Comparison of ENCODE assay signal across 1 fruit fly cellular context in genomic region chr3R:21101453-21102214, dm6.
TF ChIP-seq lines count a peak whose summit lies in the region.

TSS of gene CG7044 (minus strand) at chr3R:21101718.
TSS of gene Tbc1d22 (plus strand) at chr3R:21102199.

TF ChIP-seq in whole organism, embryonic, 481 proteins besides CTCF, POLR2A, EP300 and RAD21 (continued from another document and continues in another):
- TF ChIP-seq prd (optimal IDR thresholded peaks at IDR 0.05; lab: Kevin White, UChicago) (no peak), prd (GFP tag; IDR thresholded peaks at IDR 0.05; lab: Robert Waterston, UW) (peak; percentile 57; the same call in 2 of the 3 replicates), CG12744 (GFP tag; optimal IDR thresholded peaks at IDR 0.05; lab: Kevin White, UChicago) (peak; percentile 29), CG4424 (GFP tag; optimal IDR thresholded peaks at IDR 0.05; lab: Kevin White, UChicago) (peak; percentile 59), CoRest (tag; optimal IDR thresholded peaks at IDR 0.05; lab: Kevin White, UChicago) (peak; percentile 82), grn (GFP tag; optimal IDR thresholded peaks at IDR 0.05; lab: Kevin White, UChicago) (no peak), CG8359 (GFP tag; optimal IDR thresholded peaks at IDR 0.05; lab: Kevin White, UChicago; ENCODE audit: borderline replicate concordance) (no peak), unpg (GFP tag; optimal IDR thresholded peaks at IDR 0.05; lab: Kevin White, UChicago) (no peak), Dp (GFP tag; optimal IDR thresholded peaks at IDR 0.05; lab: Kevin White, UChicago) (peak; percentile 16), scrt (GFP tag; optimal IDR thresholded peaks at IDR 0.05; lab: Kevin White, UChicago) (no peak), Lpt (GFP tag; optimal IDR thresholded peaks at IDR 0.05; lab: Kevin White, UChicago) (no peak), Meics (GFP tag; optimal IDR thresholded peaks at IDR 0.05; lab: Kevin White, UChicago) (peak; percentile 45), bcd (GFP tag; optimal IDR thresholded peaks at IDR 0.05; lab: Kevin White, UChicago) (peak; percentile 51), Hsf (GFP tag; optimal IDR thresholded peaks at IDR 0.05; lab: Kevin White, UChicago) (peak; percentile 51), chm (GFP tag; IDR thresholded peaks at IDR 0.05; lab: Robert Waterston, UW) (no peak), CG8089 (GFP tag; optimal IDR thresholded peaks at IDR 0.05; lab: Kevin White, UChicago) (peak; percentile 18), CG18262 (tag; optimal IDR thresholded peaks at IDR 0.05; lab: Kevin White, UChicago) (peak; percentile 51), Opbp (GFP tag; IDR thresholded peaks at IDR 0.05; lab: Robert Waterston, UW; ENCODE audit: partially characterized antibody) (peak; percentile 9; the same call in 1 of the 3 replicates), gfzf (GFP tag; optimal IDR thresholded peaks at IDR 0.05; lab: Kevin White, UChicago) (peak; percentile 75), hkb (optimal IDR thresholded peaks at IDR 0.05; lab: Kevin White, UChicago) (no peak), hkb (GFP tag; IDR thresholded peaks at IDR 0.05; lab: Robert Waterston, UW) (no peak), bab2 (GFP tag; optimal IDR thresholded peaks at IDR 0.05; lab: Kevin White, UChicago) (peak; percentile 26), CG17328 (GFP tag; IDR thresholded peaks at IDR 0.05; lab: Robert Waterston, UW) (no peak), Nf-YC (tag; optimal IDR thresholded peaks at IDR 0.05; lab: Kevin White, UChicago) (peak; percentile 54), hbn (GFP tag; IDR thresholded peaks at IDR 0.05; lab: Robert Waterston, UW; ENCODE audit: partially characterized antibody) (0 out of 2 replicates have a peak, but pooled peaks have one; percentile 13), otp (GFP tag; IDR thresholded peaks at IDR 0.05; lab: Robert Waterston, UW) (no peak), CG7786 (GFP tag; optimal IDR thresholded peaks at IDR 0.05; lab: Kevin White, UChicago) (no peak), Oli (tag; optimal IDR thresholded peaks at IDR 0.05; lab: Kevin White, UChicago) (peak; percentile 51), CG3163 (GFP tag; optimal IDR thresholded peaks at IDR 0.05; lab: Kevin White, UChicago) (no peak), caup (GFP tag; optimal IDR thresholded peaks at IDR 0.05; lab: Kevin White, UChicago; ENCODE audit: severe bottlenecking) (no peak), CG8924 (tag; optimal IDR thresholded peaks at IDR 0.05; lab: Kevin White, UChicago) (peak; percentile 53), CG6683 (GFP tag; optimal IDR thresholded peaks at IDR 0.05; lab: Kevin White, UChicago) (no peak), kay (GFP tag; optimal IDR thresholded peaks at IDR 0.05; lab: Kevin White, UChicago) (no peak), Ets65A (GFP tag; lab: Kevin White, UChicago) (peak; percentile 60), fd64A (GFP tag; optimal IDR thresholded peaks at IDR 0.05; lab: Kevin White, UChicago) (no peak), sisA (GFP tag; IDR thresholded peaks at IDR 0.05; lab: Robert Waterston, UW) (peak; percentile 54; the same call in 1 of the 2 replicates), CG13624 (GFP tag; optimal IDR thresholded peaks at IDR 0.05; lab: Kevin White, UChicago) (peak; percentile 28), cg (GFP tag; optimal IDR thresholded peaks at IDR 0.05; lab: Kevin White, UChicago) (no peak), HHEX (GFP tag; optimal IDR thresholded peaks at IDR 0.05; lab: Kevin White, UChicago) (no peak), CG6254 (GFP tag; optimal IDR thresholded peaks at IDR 0.05; lab: Kevin White, UChicago) (no peak), CG15269 (tag; optimal IDR thresholded peaks at IDR 0.05; lab: Kevin White, UChicago) (no peak), gce (GFP tag; IDR thresholded peaks at IDR 0.05; lab: Robert Waterston, UW) (no peak), NK7.1 (GFP tag; optimal IDR thresholded peaks at IDR 0.05; lab: Kevin White, UChicago) (peak; percentile 3), Hmx (GFP tag; optimal IDR thresholded peaks at IDR 0.05; lab: Kevin White, UChicago) (no peak), CG9215 (GFP tag; IDR thresholded peaks at IDR 0.05; lab: Robert Waterston, UW) (peak; percentile 50; the same call in 1 of the 2 replicates), D19B (GFP tag; optimal IDR thresholded peaks at IDR 0.05; lab: Kevin White, UChicago) (peak; percentile 98), NfI (GFP tag; optimal IDR thresholded peaks at IDR 0.05; lab: Kevin White, UChicago) (peak; percentile 32), wdn (GFP tag; IDR thresholded peaks at IDR 0.05; lab: Robert Waterston, UW) (no peak), grau (tag; optimal IDR thresholded peaks at IDR 0.05; lab: Kevin White, UChicago) (peak; percentile 59), Rfx (GFP tag; IDR thresholded peaks at IDR 0.05; lab: Robert Waterston, UW) (peak; percentile 44; the same call in 1 of the 2 replicates), pnt (GFP tag; optimal IDR thresholded peaks at IDR 0.05; lab: Kevin White, UChicago) (peak; percentile 43), CG30431 (GFP tag; optimal IDR thresholded peaks at IDR 0.05; lab: Kevin White, UChicago) (no peak), CG18476 (GFP tag; optimal IDR thresholded peaks at IDR 0.05; lab: Kevin White, UChicago) (peak; percentile 19), CG2712 (tag; optimal IDR thresholded peaks at IDR 0.05; lab: Kevin White, UChicago) (peak; percentile 72), HmgD (GFP tag; optimal IDR thresholded peaks at IDR 0.05; lab: Kevin White, UChicago) (no peak), CG2116 (GFP tag; optimal IDR thresholded peaks at IDR 0.05; lab: Kevin White, UChicago) (peak; percentile 29), dan (GFP tag; IDR thresholded peaks at IDR 0.05; lab: Robert Waterston, UW) (no peak), dpn (GFP tag; optimal IDR thresholded peaks at IDR 0.05; lab: Kevin White, UChicago) (peak; percentile 38 to 70), CG11723 (GFP tag; optimal IDR thresholded peaks at IDR 0.05; lab: Kevin White, UChicago) (no peak), stwl (tag; optimal IDR thresholded peaks at IDR 0.05; lab: Kevin White, UChicago) (peak; percentile 37), Atf6 (GFP tag; IDR thresholded peaks at IDR 0.05; lab: Robert Waterston, UW) (no peak), CG11560 (tag; IDR thresholded peaks at IDR 0.05; lab: Robert Waterston, UW) (no peak), CG42726 (GFP tag; IDR thresholded peaks at IDR 0.05; lab: Robert Waterston, UW; ENCODE audit: partially characterized antibody) (no peak), btn (GFP tag; optimal IDR thresholded peaks at IDR 0.05; lab: Kevin White, UChicago) (no peak), twi (tag; optimal IDR thresholded peaks at IDR 0.05; lab: Kevin White, UChicago) (peak; percentile 22), toy (GFP tag; IDR thresholded peaks at IDR 0.05; lab: Robert Waterston, UW) (no peak), chn (GFP tag; optimal IDR thresholded peaks at IDR 0.05; lab: Kevin White, UChicago) (peak; percentile 55), CG3407 (GFP tag; optimal IDR thresholded peaks at IDR 0.05; lab: Kevin White, UChicago) (no peak), CG31441 (GFP tag; IDR thresholded peaks at IDR 0.05; lab: Robert Waterston, UW) (peak; percentile 78), CG10654 (GFP tag; optimal IDR thresholded peaks at IDR 0.05; lab: Kevin White, UChicago) (peak; percentile 0), Ravus (GFP tag; IDR thresholded peaks at IDR 0.05; lab: Robert Waterston, UW) (no peak), CG7745 (tag; optimal IDR thresholded peaks at IDR 0.05; lab: Kevin White, UChicago) (no peak), p53 (GFP tag; optimal IDR thresholded peaks at IDR 0.05; lab: Kevin White, UChicago) (no peak), CG7963 (GFP tag; IDR thresholded peaks at IDR 0.05; lab: Robert Waterston, UW; ENCODE audit: partially characterized antibody) (no peak), lmd (GFP tag; IDR thresholded peaks at IDR 0.05; lab: Robert Waterston, UW) (peak; percentile 56), unc-4 (GFP tag; IDR thresholded peaks at IDR 0.05; lab: Robert Waterston, UW; ENCODE audit: partially characterized antibody) (no peak; the same call in 1 of the 2 replicates), gsb-n (tag; optimal IDR thresholded peaks at IDR 0.05; lab: Kevin White, UChicago) (no peak), CG9609 (GFP tag; optimal IDR thresholded peaks at IDR 0.05; lab: Kevin White, UChicago) (peak; percentile 47), sug (tag; optimal IDR thresholded peaks at IDR 0.05; lab: Kevin White, UChicago) (peak; percentile 43), CG9817 (tag; optimal IDR thresholded peaks at IDR 0.05; lab: Kevin White, UChicago) (peak; percentile 54), CG14710 (tag; optimal IDR thresholded peaks at IDR 0.05; lab: Kevin White, UChicago) (peak; percentile 71), CG3995 (GFP tag; optimal IDR thresholded peaks at IDR 0.05; lab: Kevin White, UChicago) (peak; percentile 96), CG14050 (GFP tag; IDR thresholded peaks at IDR 0.05; lab: Robert Waterston, UW) (no peak), Sry-β (GFP tag; optimal IDR thresholded peaks at IDR 0.05; lab: Kevin White, UChicago) (peak; percentile 78), sd (tag; optimal IDR thresholded peaks at IDR 0.05; lab: Kevin White, UChicago) (no peak), CG7271 (tag; optimal IDR thresholded peaks at IDR 0.05; lab: Kevin White, UChicago) (no peak), chif (GFP tag; optimal IDR thresholded peaks at IDR 0.05; lab: Kevin White, UChicago) (peak in 1 of 2 experiments; percentile 20), Fer1 (GFP tag; optimal IDR thresholded peaks at IDR 0.05; lab: Kevin White, UChicago) (no peak), CG9932 (GFP tag; IDR thresholded peaks at IDR 0.05; lab: Robert Waterston, UW) (peak; percentile 60), h (optimal IDR thresholded peaks at IDR 0.05; lab: Kevin White, UChicago) (no peak), sens-2 (GFP tag; IDR thresholded peaks at IDR 0.05; lab: Robert Waterston, UW) (no peak), Bgb (GFP tag; IDR thresholded peaks at IDR 0.05; lab: Robert Waterston, UW; ENCODE audit: partially characterized antibody) (peak; percentile 27; the same call in 1 of the 2 replicates), CG32532 (GFP tag; IDR thresholded peaks at IDR 0.05; lab: Robert Waterston, UW) (peak; percentile 38), CG6791 (GFP tag; IDR thresholded peaks at IDR 0.05; lab: Robert Waterston, UW; ENCODE audit: partially characterized antibody) (0 out of 3 replicates have a peak, but pooled peaks have one; percentile 10), chinmo (GFP tag; IDR thresholded peaks at IDR 0.05; lab: Robert Waterston, UW; ENCODE audit: partially characterized antibody) (0 out of 4 replicates have a peak, but pooled peaks have one; percentile 35), mirr (GFP tag; optimal IDR thresholded peaks at IDR 0.05; lab: Kevin White, UChicago) (no peak), her (GFP tag; optimal IDR thresholded peaks at IDR 0.05; lab: Kevin White, UChicago) (no peak), Atf-2 (GFP tag; optimal IDR thresholded peaks at IDR 0.05; lab: Kevin White, UChicago) (no peak), sna (GFP tag; IDR thresholded peaks at IDR 0.05; lab: Robert Waterston, UW; ENCODE audit: partially characterized antibody) (no peak), wek (GFP tag; optimal IDR thresholded peaks at IDR 0.05; lab: Kevin White, UChicago) (no peak), nerfin-1 (tag; optimal IDR thresholded peaks at IDR 0.05; lab: Kevin White, UChicago) (no peak), CG6689 (GFP tag; IDR thresholded peaks at IDR 0.05; lab: Robert Waterston, UW) (peak; percentile 50; the same call in 1 of the 2 replicates), slp2 (GFP tag; optimal IDR thresholded peaks at IDR 0.05; lab: Kevin White, UChicago) (peak; percentile 46), gcm2 (GFP tag; optimal IDR thresholded peaks at IDR 0.05; lab: Kevin White, UChicago) (no peak), CG15696 (tag; optimal IDR thresholded peaks at IDR 0.05; lab: Kevin White, UChicago) (peak; percentile 49), tll (GFP tag; optimal IDR thresholded peaks at IDR 0.05; lab: Kevin White, UChicago) (peak in 1 of 2 experiments; percentile 79), CG15011 (GFP tag; optimal IDR thresholded peaks at IDR 0.05; lab: Kevin White, UChicago) (no peak), Blimp-1 (GFP tag; optimal IDR thresholded peaks at IDR 0.05; lab: Kevin White, UChicago) (peak; percentile 18), B-H2 (GFP tag; optimal IDR thresholded peaks at IDR 0.05; lab: Kevin White, UChicago) (no peak), row (GFP tag; IDR thresholded peaks at IDR 0.05; lab: Robert Waterston, UW) (peak; percentile 91), MTF-1 (GFP tag; optimal IDR thresholded peaks at IDR 0.05; lab: Kevin White, UChicago; ENCODE audit: borderline replicate concordance) (no peak), Drgx (GFP tag; IDR thresholded peaks at IDR 0.05; lab: Robert Waterston, UW) (no peak), Ptx1 (GFP tag; IDR thresholded peaks at IDR 0.05; lab: Robert Waterston, UW) (peak; percentile 44; the same call in 1 of the 2 replicates), Hmr (GFP tag; optimal IDR thresholded peaks at IDR 0.05; lab: Kevin White, UChicago) (no peak), CG11695 (GFP tag; IDR thresholded peaks at IDR 0.05; lab: Robert Waterston, UW) (no peak), Dad (GFP tag; optimal IDR thresholded peaks at IDR 0.05; lab: Kevin White, UChicago) (no peak), ewg (GFP tag; optimal IDR thresholded peaks at IDR 0.05; lab: Kevin White, UChicago) (peak; percentile 15), usp (GFP tag; optimal IDR thresholded peaks at IDR 0.05; lab: Kevin White, UChicago) (no peak), CG12155 (GFP tag; optimal IDR thresholded peaks at IDR 0.05; lab: Kevin White, UChicago) (peak; percentile 62), CG17385 (GFP tag; optimal IDR thresholded peaks at IDR 0.05; lab: Kevin White, UChicago) (no peak), CG9727 (GFP tag; optimal IDR thresholded peaks at IDR 0.05; lab: Kevin White, UChicago) (peak; percentile 64), CG7556 (GFP tag; optimal IDR thresholded peaks at IDR 0.05; lab: Kevin White, UChicago) (peak; percentile 60), Rx (GFP tag; IDR thresholded peaks at IDR 0.05; lab: Robert Waterston, UW) (no peak), CG5953 (GFP tag; IDR thresholded peaks at IDR 0.05; lab: Robert Waterston, UW) (no peak), fu2 (GFP tag; optimal IDR thresholded peaks at IDR 0.05; lab: Kevin White, UChicago) (no peak), crp (GFP tag; optimal IDR thresholded peaks at IDR 0.05; lab: Kevin White, UChicago) (peak in 1 of 2 experiments; percentile 19), lilli (GFP tag; optimal IDR thresholded peaks at IDR 0.05; lab: Kevin White, UChicago) (peak; percentile 68), Med (GFP tag; lab: Kevin White, UChicago) (peak; percentile 69), CG16779 (GFP tag; IDR thresholded peaks at IDR 0.05; lab: Robert Waterston, UW) (no peak), CG16815 (GFP tag; optimal IDR thresholded peaks at IDR 0.05; lab: Kevin White, UChicago) (peak; percentile 70), Asciz (GFP tag; optimal IDR thresholded peaks at IDR 0.05; lab: Kevin White, UChicago) (no peak), CG12071 (GFP tag; optimal IDR thresholded peaks at IDR 0.05; lab: Kevin White, UChicago) (no peak)
